Worm (Caenorhabditis elegans) whole organism, midembryonic: Measurements from ENCODE around the gene faah-6.

Experiments
- T22C8.4 ChIP-seq: fragments of 200-800 bp; sonication (Bioruptor generic); IDR thresholded peaks from 2 replicates; pipeline ENCODE4 v1.3.6; 2022; ENCODE audit warnings: missing genetic modification characterization, missing compliant biosample characterization
- cog-1 ChIP-seq: sonication (generic microtip); optimal IDR thresholded peaks from 2 replicates; lab custom pipeline; 2016; ENCODE audit warnings: missing genetic modification characterization, missing compliant biosample characterization
- flt-1 ChIP-seq: fragments of 200-800 bp; sonication (Bioruptor generic); IDR thresholded peaks from 2 replicates; pipeline ENCODE4 v1.3.6; 2022; ENCODE audit warnings: missing genetic modification characterization, missing compliant biosample characterization
- klf-2 ChIP-seq: fragments of 200-800 bp; sonication (Bioruptor generic); conservative IDR thresholded peaks from 2 replicates; pipeline ENCODE4 v1.3.6; 2022; ENCODE audit warnings: missing genetic modification reagents, missing genetic modification characterization, missing compliant biosample characterization
- ref-1 ChIP-seq: fragments of 200-800 bp; sonication (Bioruptor generic); conservative IDR thresholded peaks from 2 replicates; pipeline ENCODE4 v1.3.6; 2022; ENCODE audit warnings: missing genetic modification reagents, missing genetic modification characterization, missing compliant biosample characterization
- tab-1 ChIP-seq: fragments of 200-800 bp; sonication (Bioruptor generic); IDR thresholded peaks from 2 replicates; pipeline ENCODE4 v1.3.6; 2022; ENCODE audit warnings: missing genetic modification characterization, missing compliant biosample characterization
- ztf-23 ChIP-seq: fragments of 200-800 bp; sonication (Bioruptor generic); IDR thresholded peaks from 2 replicates; pipeline ENCODE4 v1.3.6; 2022; ENCODE audit warnings: missing genetic modification reagents, missing genetic modification characterization, missing compliant biosample characterization
- ztf-29 ChIP-seq: fragments of 200-800 bp; sonication (Bioruptor generic); IDR thresholded peaks from 2 replicates; pipeline ENCODE4 v1.3.6; 2022; ENCODE audit warnings: missing genetic modification reagents, missing genetic modification characterization, missing compliant biosample characterization

DNA sequence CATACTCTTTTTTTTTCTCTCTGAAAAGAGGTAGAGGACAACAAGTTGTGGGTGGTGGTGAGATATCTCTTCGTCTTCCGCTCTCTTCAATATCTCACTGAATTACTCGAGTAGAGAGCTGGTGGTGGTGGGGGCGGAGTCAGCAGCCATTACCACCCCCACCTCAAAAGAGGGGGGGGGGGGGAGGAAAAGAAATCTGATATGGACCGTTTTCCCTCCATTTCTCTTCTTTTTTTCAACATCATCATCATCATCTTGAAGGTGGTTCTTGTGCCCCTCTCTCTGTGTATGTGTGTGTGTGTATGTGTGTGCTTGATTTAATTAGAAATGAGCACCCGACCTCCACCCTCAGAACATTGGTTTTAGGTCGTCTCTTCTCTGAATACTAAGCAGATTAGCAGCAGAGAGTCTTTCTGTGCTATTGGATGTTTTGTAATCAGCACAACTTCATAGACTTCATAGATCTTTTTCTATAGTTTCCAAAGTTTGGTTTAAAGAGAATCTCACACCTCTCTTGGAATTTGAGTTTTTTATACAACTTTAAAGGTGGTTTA, 31.3 kb downstream of the faah-6 start:
- no peak for TF ChIP-seq flt-1
- TF ChIP-seq klf-2 (GFP tag; lab: Robert Waterston, UW) = no peak
- no peak for TF ChIP-seq tab-1 (GFP tag; lab: Robert Waterston, UW)
- no peak for TF ChIP-seq ref-1 (GFP tag; lab: Robert Waterston, UW)
- TF ChIP-seq T22C8.4 = no peak
- no peak for TF ChIP-seq cog-1
- no peak for TF ChIP-seq ztf-23 (GFP tag; lab: Robert Waterston, UW)
- TF ChIP-seq ztf-29 = no peak
